Fruit fly (Drosophila melanogaster): ENCODE measurements around the gene CG2975.
A peak's percentile ranks its signal among the peaks of the same experiment; 100 is the strongest.

Gene CG2975

dm6 chr2L:2878188-2878587 is 38.3 kb downstream of the CG2975 start, which contains the start of the genes Prx6a and Sbat (continued):
- TF ChIP-seq psq (GFP tag; optimal IDR thresholded peaks at IDR 0.05): no peak
- peak; percentile 65 for TF ChIP-seq dmrt11E (tag; optimal IDR thresholded peaks at IDR 0.05)
- no peak for TF ChIP-seq Asciz (GFP tag; optimal IDR thresholded peaks at IDR 0.05)
- TF ChIP-seq knrl (GFP tag; IDR thresholded peaks at IDR 0.05; ENCODE audit: partially characterized antibody): peak; percentile 65
- TF ChIP-seq Adf1 (GFP tag; IDR thresholded peaks at IDR 0.05): no peak
- peak; percentile 64 for TF ChIP-seq CG17361 (GFP tag; IDR thresholded peaks at IDR 0.05)
- TF ChIP-seq jigr1 (GFP tag; IDR thresholded peaks at IDR 0.05): no peak
- TF ChIP-seq CG18011 (GFP tag; optimal IDR thresholded peaks at IDR 0.05): peak; percentile 23
- TF ChIP-seq sob (GFP tag; IDR thresholded peaks at IDR 0.05): peak; percentile 75
- TF ChIP-seq ttk (GFP tag; IDR thresholded peaks at IDR 0.05): 0 out of 2 replicates have a peak, but pooled peaks have one; percentile 8
- peak; percentile 10 for TF ChIP-seq emc (GFP tag; optimal IDR thresholded peaks at IDR 0.05)
- peak; percentile 52 for TF ChIP-seq p53 (GFP tag; optimal IDR thresholded peaks at IDR 0.05)
- peak; percentile 88 for TF ChIP-seq CG8478 (optimal IDR thresholded peaks at IDR 0.05)
- TF ChIP-seq ftz-f1 (GFP tag; optimal IDR thresholded peaks at IDR 0.05): no peak
- TF ChIP-seq nmo (GFP tag; optimal IDR thresholded peaks at IDR 0.05): peak; percentile 86
- TF ChIP-seq HmgD (GFP tag; optimal IDR thresholded peaks at IDR 0.05): peak; percentile 75
- TF ChIP-seq disco-r (GFP tag; optimal IDR thresholded peaks at IDR 0.05): peak; percentile 51
- peak; percentile 48 for TF ChIP-seq CG13287 (GFP tag; IDR thresholded peaks at IDR 0.05; ENCODE audit: partially characterized antibody)
- no peak for TF ChIP-seq NK7.1 (GFP tag; optimal IDR thresholded peaks at IDR 0.05)
- no peak for TF ChIP-seq CG7271 (tag; optimal IDR thresholded peaks at IDR 0.05)
- TF ChIP-seq Side (GFP tag; optimal IDR thresholded peaks at IDR 0.05): peak; percentile 77
- peak; percentile 62 for TF ChIP-seq CG12299 (tag; optimal IDR thresholded peaks at IDR 0.05)
- TF ChIP-seq Dref (GFP tag; IDR thresholded peaks at IDR 0.05): peak; percentile 34; the same call in 1 of the 2 replicates
- TF ChIP-seq CG12071 (GFP tag; optimal IDR thresholded peaks at IDR 0.05): peak; percentile 27
- peak; percentile 84 for TF ChIP-seq CG2120 (GFP tag; optimal IDR thresholded peaks at IDR 0.05)
- no peak for TF ChIP-seq wek (GFP tag; optimal IDR thresholded peaks at IDR 0.05)
- peak; percentile 54; the same call in 1 of the 3 replicates for TF ChIP-seq CG11560 (tag; IDR thresholded peaks at IDR 0.05)
- TF ChIP-seq Aef1 (GFP tag; IDR thresholded peaks at IDR 0.05): peak; percentile 67
- no peak for TF ChIP-seq Tbp (GFP tag; optimal IDR thresholded peaks at IDR 0.05)
- 0 out of 2 replicates have a peak, but pooled peaks have one; percentile 20 for TF ChIP-seq Oaz (GFP tag; IDR thresholded peaks at IDR 0.05)
- peak; percentile 58 for TF ChIP-seq gcm2 (GFP tag; optimal IDR thresholded peaks at IDR 0.05)
- peak; percentile 34; the same call in 1 of the 2 replicates for TF ChIP-seq wdn (GFP tag; IDR thresholded peaks at IDR 0.05)
- TF ChIP-seq exex (tag; optimal IDR thresholded peaks at IDR 0.05): peak; percentile 55
- TF ChIP-seq ssp (GFP tag; IDR thresholded peaks at IDR 0.05): peak; percentile 58
- peak; percentile 11 for TF ChIP-seq CG1529 (GFP tag; optimal IDR thresholded peaks at IDR 0.05)
- TF ChIP-seq NC2α (GFP tag; optimal IDR thresholded peaks at IDR 0.05): peak; percentile 45
- no peak for TF ChIP-seq CG10431 (GFP tag; optimal IDR thresholded peaks at IDR 0.05)
- TF ChIP-seq org-1 (GFP tag; optimal IDR thresholded peaks at IDR 0.05): peak; percentile 48
- peak; percentile 34 for TF ChIP-seq CG3995 (GFP tag; optimal IDR thresholded peaks at IDR 0.05)
- TF ChIP-seq Ets97D (GFP tag; optimal IDR thresholded peaks at IDR 0.05): peak; percentile 46
- peak; percentile 70 for TF ChIP-seq sisA (GFP tag; IDR thresholded peaks at IDR 0.05)
- no peak for TF ChIP-seq chinmo (GFP tag; IDR thresholded peaks at IDR 0.05; ENCODE audit: partially characterized antibody)
- TF ChIP-seq ham (GFP tag; IDR thresholded peaks at IDR 0.05): no peak
- TF ChIP-seq cas (GFP tag; IDR thresholded peaks at IDR 0.05): 0 out of 2 replicates have a peak, but pooled peaks have one; percentile 20
- TF ChIP-seq D (optimal IDR thresholded peaks at IDR 0.05): no peak
- peak; percentile 40 for TF ChIP-seq D (GFP tag; optimal IDR thresholded peaks at IDR 0.05)
- TF ChIP-seq grn (GFP tag; optimal IDR thresholded peaks at IDR 0.05): no peak
- no peak for TF ChIP-seq usp (GFP tag; optimal IDR thresholded peaks at IDR 0.05)
- peak in 1 of 3 experiments; percentile 35 for TF ChIP-seq Stat92E (GFP tag; optimal IDR thresholded peaks at IDR 0.05)
- TF ChIP-seq rib (GFP tag; IDR thresholded peaks at IDR 0.05): no peak
- peak; percentile 79 for TF ChIP-seq CG13296 (GFP tag; optimal IDR thresholded peaks at IDR 0.05)
- TF ChIP-seq sug (tag; optimal IDR thresholded peaks at IDR 0.05): peak; percentile 89

Measured in whole organism, embryonic.